Worm (Caenorhabditis elegans): ENCODE results near the gene T06D4.1.

ce11 chrII:3332039-3332438 is 49.6 kb upstream of the T06D4.1 start, which contains the start of gene irld-27:
- no peak for TF ChIP-seq ztf-23 (GFP tag; IDR thresholded peaks at IDR 0.05)
- no peak for TF ChIP-seq ztf-29 (GFP tag; IDR thresholded peaks at IDR 0.05)
- TF ChIP-seq klf-2 (GFP tag; conservative IDR thresholded peaks at IDR 0.05): no peak
- no peak for TF ChIP-seq flt-1 (GFP tag; IDR thresholded peaks at IDR 0.05)
- no peak for TF ChIP-seq cog-1 (tag; optimal IDR thresholded peaks at IDR 0.05)
- TF ChIP-seq med-1 (GFP tag; optimal IDR thresholded peaks at IDR 0.05; ENCODE audit: insufficient read depth): no peak
